Worm (Caenorhabditis elegans) whole organism, L3 larva: Measurements from ENCODE around the gene hlb-1.

ENCODE experiments used
- ZK546.5 ChIP-seq: sonication (generic microtip); optimal IDR thresholded peaks from 2 replicates; lab custom pipeline; 2017; ENCODE audit warnings: missing biosample characterization, missing genetic modification characterization
- ceh-16 ChIP-seq: sonication (generic microtip); optimal IDR thresholded peaks from 2 replicates; lab custom pipeline; 2017; ENCODE audit warnings: missing biosample characterization, missing genetic modification characterization
- mdl-1 ChIP-seq: fragments of 150-350 bp; optimal IDR thresholded peaks from 2 replicates; lab custom pipeline; 2014; ENCODE audit warnings: missing biosample characterization, missing genetic modification characterization
- nhr-12 ChIP-seq: fragments of 150-350 bp; optimal IDR thresholded peaks from 2 replicates; lab custom pipeline; 2014; ENCODE audit warnings: missing biosample characterization, missing genetic modification characterization
- nhr-237 ChIP-seq: fragments of 150-350 bp; optimal IDR thresholded peaks from 2 replicates; lab custom pipeline; 2014; ENCODE audit warnings: missing biosample characterization, missing genetic modification characterization
- nhr-67 ChIP-seq: fragments of 150-350 bp; optimal IDR thresholded peaks from 2 replicates; lab custom pipeline; 2014; ENCODE audit warnings: missing biosample characterization, missing genetic modification characterization
- tbx-2 ChIP-seq: sonication (generic microtip); optimal IDR thresholded peaks from 2 replicates; lab custom pipeline; 2016; ENCODE audit warnings: mild to moderate bottlenecking, missing genetic modification characterization, missing compliant biosample characterization

DNA sequence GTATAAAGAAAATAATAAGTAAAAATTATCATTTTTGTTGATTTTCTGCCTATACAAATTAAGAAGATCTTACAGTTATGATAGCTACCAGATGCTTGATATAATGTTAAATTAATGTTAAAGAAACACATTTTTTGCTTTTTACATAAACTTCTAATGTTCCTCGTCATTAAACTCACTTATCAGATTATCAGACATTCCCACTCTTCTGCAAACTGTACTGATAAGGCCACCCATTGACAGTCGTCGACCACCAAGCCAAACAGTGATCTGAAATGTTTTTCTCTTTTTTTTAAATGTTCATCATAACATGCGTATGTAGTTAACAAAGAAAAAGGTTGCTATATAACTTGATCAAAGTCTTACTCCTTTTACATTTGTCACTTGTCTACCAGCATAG is 63.7 kb downstream of the hlb-1 start:
- no peak for TF ChIP-seq tbx-2 (tag; lab: Kevin White, UChicago)
- no peak for TF ChIP-seq ZK546.5 (tag; lab: Kevin White, UChicago)
- TF ChIP-seq mdl-1 = no peak
- no peak for TF ChIP-seq nhr-67 (tag; lab: Kevin White, UChicago)
- TF ChIP-seq ceh-16 (tag; lab: Kevin White, UChicago) = no peak
- no peak for TF ChIP-seq nhr-12 (tag; lab: Kevin White, UChicago)
- no peak for TF ChIP-seq nhr-237 (tag; lab: Kevin White, UChicago)
